Worm (Caenorhabditis elegans): Measurements from ENCODE around the gene cox-6C.

Gene cox-6C

ce11 chrIV:171036-171435, 44.5 kb downstream of the cox-6C start:
- TF ChIP-seq unc-39 (tag; optimal IDR thresholded peaks at IDR 0.05): no peak
- no peak for TF ChIP-seq lsy-2 (tag; optimal IDR thresholded peaks at IDR 0.05)
- TF ChIP-seq aly-2 (tag; optimal IDR thresholded peaks at IDR 0.05): no peak
- TF ChIP-seq nhr-25 (tag; optimal IDR thresholded peaks at IDR 0.05): peak; percentile 20

- no peak for TF ChIP-seq nhr-23 (tag; optimal IDR thresholded peaks at IDR 0.05)
- TF ChIP-seq snpc-4 (tag; optimal IDR thresholded peaks at IDR 0.05): no peak
- no peak for TF ChIP-seq ztf-1 (GFP tag; conservative IDR thresholded peaks at IDR 0.05)
- TF ChIP-seq crh-2 (tag; optimal IDR thresholded peaks at IDR 0.05): no peak
- TF ChIP-seq ceh-16 (tag; optimal IDR thresholded peaks at IDR 0.05): no peak
Observed at ce11 chrIV:172990-173389, 46.5 kb downstream of the cox-6C start.

ce11 chrIV:174115-174514, 47.6 kb downstream of the cox-6C start:
- TF ChIP-seq nhr-23 (tag; optimal IDR thresholded peaks at IDR 0.05) (no peak), nhr-129 (tag; optimal IDR thresholded peaks at IDR 0.05) (no peak), ztf-11 (tag; optimal IDR thresholded peaks at IDR 0.05) (no peak), sma-3 (GFP tag; optimal IDR thresholded peaks at IDR 0.05) (no peak), alr-1 (tag; optimal IDR thresholded peaks at IDR 0.05) (no peak)

- TF ChIP-seq ztf-11 (tag; optimal IDR thresholded peaks at IDR 0.05) (no peak), nhr-25 (tag; optimal IDR thresholded peaks at IDR 0.05) (peak; percentile 49)
Observed at ce11 chrIV:175698-176097, 49.2 kb downstream of the cox-6C start.
